Worm (Caenorhabditis elegans) whole organism, L4 larva: ENCODE measurements around the gene nspc-1.
"Not testable (repeated sequence)": the region's sequence is repeated elsewhere in the genome, so short reads cannot be mapped to it uniquely, and the experiment has no call there.

Experiments
- ama-1 ChIP-seq: fragments of 150-350 bp; optimal IDR thresholded peaks from 2 replicates; lab custom pipeline; 2014; ENCODE audit warnings: inconsistent platforms, mixed read lengths
- daf-12 ChIP-seq: fragments of 150-350 bp; optimal IDR thresholded peaks from 2 replicates; lab custom pipeline; 2014; ENCODE audit warnings: missing biosample characterization, missing genetic modification reagents, missing genetic modification characterization
- dve-1 ChIP-seq: sonication (generic microtip); optimal IDR thresholded peaks from 2 replicates; lab custom pipeline; 2017; ENCODE audit warnings: antibody characterized with exemption, mild to moderate bottlenecking, missing genetic modification characterization, missing compliant biosample characterization; ENCODE audit not compliant: insufficient read depth
- madf-5 ChIP-seq, 2 experiments: fragments of 200-800 bp; sonication (Bioruptor generic); IDR thresholded peaks; 2 replicates each; pipeline ENCODE4 v1.3.6; 2022; ENCODE audit warnings: missing compliant biosample characterization in 2 of 2, missing genetic modification characterization in 2 of 2
- mxl-3 ChIP-seq: fragments of 200-800 bp; sonication (Bioruptor generic); optimal IDR thresholded peaks from 2 replicates; lab custom pipeline; 2018; ENCODE audit warnings: mild to moderate bottlenecking, missing genetic modification characterization, missing compliant biosample characterization

- not testable (repeated sequence) for TF ChIP-seq ama-1 (lab: Kevin White, UChicago); dve-1 (tag; lab: Kevin White, UChicago); madf-5 (GFP tag; IDR thresholded peaks at IDR 0.05; lab: Robert Waterston, UW); mxl-3 (GFP tag; lab: Kevin White, UChicago); daf-12 (tag; lab: Kevin White, UChicago)
Observed at ce11 chrX:8541562-8541961, 6.7 kb upstream of the nspc-1 start, which contains the start of gene nspc-7.
